Fruit fly (Drosophila melanogaster): Measurements from ENCODE around the gene slx1.

DNA sequence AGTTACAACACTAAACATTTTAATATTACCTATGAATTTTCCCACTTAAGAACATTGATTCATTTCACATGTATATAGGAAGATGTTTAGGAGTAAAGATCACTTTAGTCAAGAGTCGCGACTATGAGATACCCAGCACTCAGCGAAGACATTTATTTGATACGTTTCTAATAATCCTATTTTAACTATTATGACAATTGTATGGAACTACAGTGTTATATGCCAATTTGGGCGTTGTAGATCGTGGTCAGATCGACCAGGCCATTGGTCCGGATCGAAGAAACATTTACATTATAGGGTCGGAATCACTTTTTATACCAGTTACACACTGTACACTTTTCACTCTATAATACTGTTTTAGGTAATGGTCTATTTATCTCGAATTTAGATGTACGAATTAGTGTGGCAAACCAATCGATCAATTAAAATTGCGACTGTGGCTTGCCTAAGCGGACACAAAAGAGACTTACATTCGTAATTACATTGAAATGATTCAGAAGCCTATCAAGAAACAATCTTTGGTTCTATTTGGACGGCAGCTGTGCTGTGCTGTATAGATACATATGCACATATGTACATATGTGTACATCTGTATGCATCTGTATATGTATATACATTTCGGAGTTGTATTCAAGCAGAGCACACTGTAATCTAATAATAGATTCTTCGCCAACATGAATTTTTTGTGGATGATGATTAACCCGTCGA is 1.1 kb upstream of the slx1 start:
- TF ChIP-seq CG11294 (GFP tag; IDR thresholded peaks at IDR 0.05) = no peak
- TF ChIP-seq spab (GFP tag; optimal IDR thresholded peaks at IDR 0.05) = no peak
- no peak for TF ChIP-seq pdm3 (GFP tag; optimal IDR thresholded peaks at IDR 0.05)
- no peak for TF ChIP-seq Hr39 (GFP tag; optimal IDR thresholded peaks at IDR 0.05)
- no peak for TF ChIP-seq CG6854 (GFP tag; optimal IDR thresholded peaks at IDR 0.05)
- no peak for TF ChIP-seq CG6163 (GFP tag; IDR thresholded peaks at IDR 0.05)
- TF ChIP-seq Blimp-1 (GFP tag; optimal IDR thresholded peaks at IDR 0.05) = no peak
- no peak for TF ChIP-seq Lpt (GFP tag; optimal IDR thresholded peaks at IDR 0.05)
- TF ChIP-seq Sox15 (GFP tag; optimal IDR thresholded peaks at IDR 0.05) = no peak
- TF ChIP-seq cyc (GFP tag; optimal IDR thresholded peaks at IDR 0.05) = no peak
- TF ChIP-seq Sox102F (GFP tag; optimal IDR thresholded peaks at IDR 0.05) = no peak
- no peak for TF ChIP-seq CG8119 (GFP tag; IDR thresholded peaks at IDR 0.05)

Measured in whole organism, prepupa.